Worm (Caenorhabditis elegans) whole organism, young adult: Measurements from ENCODE around the gene F36D4.4.
"Not testable (repeated sequence)": the region's sequence is repeated elsewhere in the genome, so short reads cannot be mapped to it uniquely, and the experiment has no call there.

ENCODE experiments used
- D2030.7 ChIP-seq: fragments of 200-800 bp; sonication (Bioruptor generic); IDR thresholded peaks from 2 replicates; pipeline ENCODE4 v1.3.6; 2022; ENCODE audit warnings: missing genetic modification reagents, missing genetic modification characterization, missing compliant biosample characterization
- Y53G8AR.9 ChIP-seq: fragments of 200-800 bp; sonication (Bioruptor generic); conservative IDR thresholded peaks from 2 replicates; pipeline ENCODE4 v1.3.6; 2022; ENCODE audit warnings: missing genetic modification reagents, missing genetic modification characterization, missing compliant biosample characterization
- Y67H2A.10 ChIP-seq: fragments of 200-800 bp; sonication (Bioruptor generic); conservative IDR thresholded peaks from 2 replicates; pipeline ENCODE4 v1.3.6; 2022; ENCODE audit warnings: missing genetic modification reagents, missing genetic modification characterization, missing compliant biosample characterization
- ZK185.1 ChIP-seq: sonication (generic microtip); optimal IDR thresholded peaks from 2 replicates; lab custom pipeline; 2016; ENCODE audit warnings: mild to moderate bottlenecking, missing genetic modification characterization, missing compliant biosample characterization; ENCODE audit not compliant: poor library complexity, severe bottlenecking
- aptf-3 ChIP-seq: fragments of 200-800 bp; sonication (Bioruptor generic); IDR thresholded peaks from 2 replicates; pipeline ENCODE4 v1.3.6; 2022; ENCODE audit warnings: missing genetic modification characterization, missing compliant biosample characterization
- atf-7 ChIP-seq: sonication (generic microtip); optimal IDR thresholded peaks from 2 replicates; lab custom pipeline; 2017; ENCODE audit warnings: mild to moderate bottlenecking, missing genetic modification characterization, missing compliant biosample characterization
- attf-6 ChIP-seq: fragments of 200-800 bp; sonication (Bioruptor generic); IDR thresholded peaks from 2 replicates; pipeline ENCODE4 v1.3.6; 2022; ENCODE audit warnings: missing genetic modification reagents, missing genetic modification characterization, missing compliant biosample characterization
- cebp-1 ChIP-seq, 2 experiments: fragments of 200-800 bp in 1 of 2; sonication (Bioruptor generic) in 1 of 2; sonication (generic microtip) in 1 of 2; IDR thresholded peaks in 1 of 2; optimal IDR thresholded peaks in 1 of 2; 2 replicates each; pipeline versions ENCODE4 v1.3.6 to Lab custom; 2017 to 2022; ENCODE audit warnings: missing compliant biosample characterization in 2 of 2, missing genetic modification characterization in 2 of 2, mild to moderate bottlenecking in 1 of 2, missing genetic modification reagents in 1 of 2, moderate library complexity in 1 of 2
- cebp-2 ChIP-seq: fragments of 200-800 bp; sonication (Bioruptor generic); IDR thresholded peaks from 2 replicates; pipeline ENCODE4 v1.3.6; 2022; ENCODE audit warnings: missing genetic modification characterization, missing compliant biosample characterization
- ceh-40 ChIP-seq: fragments of 200-800 bp; sonication (Bioruptor generic); IDR thresholded peaks from 2 replicates; pipeline ENCODE4 v1.3.6; 2022; ENCODE audit warnings: missing genetic modification characterization, missing compliant biosample characterization
- egl-18 ChIP-seq: fragments of 200-800 bp; sonication (Bioruptor generic); IDR thresholded peaks from 2 replicates; pipeline ENCODE4 v1.3.6; 2022; ENCODE audit warnings: missing genetic modification reagents, missing genetic modification characterization, missing compliant biosample characterization
- egrh-3 ChIP-seq: fragments of 200-800 bp; sonication (Bioruptor generic); IDR thresholded peaks from 2 replicates; pipeline ENCODE4 v1.3.6; 2022; ENCODE audit warnings: missing genetic modification reagents, missing genetic modification characterization, missing compliant biosample characterization
- ekl-4 ChIP-seq: fragments of 200-800 bp; sonication (Bioruptor generic); IDR thresholded peaks from 2 replicates; pipeline ENCODE4 v1.3.6; 2022; ENCODE audit warnings: missing genetic modification reagents, missing genetic modification characterization, missing compliant biosample characterization
- gei-17 ChIP-seq: fragments of 200-800 bp; sonication (Bioruptor generic); optimal IDR thresholded peaks from 2 replicates; lab custom pipeline; 2018; ENCODE audit warnings: mild to moderate bottlenecking, missing genetic modification characterization, missing compliant biosample characterization
- hlh-12 ChIP-seq: sonication (generic microtip); optimal IDR thresholded peaks from 2 replicates; lab custom pipeline; 2016; ENCODE audit warnings: missing genetic modification characterization, missing compliant biosample characterization
- hlh-26 ChIP-seq: fragments of 200-800 bp; sonication (Bioruptor generic); conservative IDR thresholded peaks from 2 replicates; pipeline ENCODE4 v1.3.6; 2022; ENCODE audit warnings: missing genetic modification reagents, missing genetic modification characterization, missing compliant biosample characterization
- hmg-20 ChIP-seq: fragments of 200-800 bp; sonication (Bioruptor generic); IDR thresholded peaks from 2 replicates; pipeline ENCODE4 v1.3.6; 2022; ENCODE audit warnings: missing genetic modification reagents, missing genetic modification characterization, missing compliant biosample characterization
- lag-1 ChIP-seq: fragments of 200-800 bp; sonication (Bioruptor generic); IDR thresholded peaks from 2 replicates; pipeline ENCODE4 v1.3.6; 2022; ENCODE audit warnings: missing genetic modification reagents, missing genetic modification characterization, missing compliant biosample characterization
- let-526 ChIP-seq: fragments of 200-800 bp; sonication (Bioruptor generic); IDR thresholded peaks from 2 replicates; pipeline ENCODE4 v1.3.6; 2022; ENCODE audit warnings: missing genetic modification reagents, missing genetic modification characterization, missing compliant biosample characterization
- lin-35 ChIP-seq, 3 experiments: fragments of 150-350 bp in 2 of 3; sonication (generic microtip) in 1 of 3; optimal IDR thresholded peaks; 2 replicates each; lab custom pipeline; 2014 to 2018; ENCODE audit warnings: missing biosample characterization in 3 of 3, missing genetic modification characterization in 3 of 3, missing genetic modification reagents in 3 of 3
- lsl-1 ChIP-seq: fragments of 200-800 bp; sonication (Bioruptor generic); optimal IDR thresholded peaks from 2 replicates; lab custom pipeline; 2018; ENCODE audit warnings: mild to moderate bottlenecking, missing genetic modification characterization, moderate library complexity, missing compliant biosample characterization
- madf-8 ChIP-seq: fragments of 200-800 bp; sonication (Bioruptor generic); conservative IDR thresholded peaks from 2 replicates; pipeline ENCODE4 v1.3.6; 2022; ENCODE audit warnings: missing genetic modification reagents, missing genetic modification characterization, missing compliant biosample characterization
- mcd-1 ChIP-seq: fragments of 200-800 bp; sonication (Bioruptor generic); IDR thresholded peaks from 2 replicates; pipeline ENCODE4 v1.3.6; 2022; ENCODE audit warnings: missing genetic modification reagents, missing genetic modification characterization, missing compliant biosample characterization
- mxl-1 ChIP-seq: sonication (generic microtip); optimal IDR thresholded peaks from 2 replicates; lab custom pipeline; 2016; ENCODE audit warnings: missing genetic modification characterization, missing compliant biosample characterization
- nfya-1 ChIP-seq: sonication (generic microtip); optimal IDR thresholded peaks from 2 replicates; lab custom pipeline; 2017; ENCODE audit warnings: antibody characterized with exemption, missing compliant biosample characterization, missing genetic modification characterization, borderline replicate concordance; ENCODE audit not compliant: insufficient read depth
- nfyb-1 ChIP-seq: fragments of 200-800 bp; sonication (Bioruptor generic); IDR thresholded peaks from 2 replicates; pipeline ENCODE4 v1.3.6; 2022; ENCODE audit warnings: missing genetic modification reagents, missing genetic modification characterization, missing compliant biosample characterization
- nhr-80 ChIP-seq: sonication (generic microtip); optimal IDR thresholded peaks from 2 replicates; lab custom pipeline; 2016; ENCODE audit warnings: missing genetic modification characterization, missing compliant biosample characterization
- nhr-90 ChIP-seq: sonication (generic microtip); optimal IDR thresholded peaks from 2 replicates; lab custom pipeline; 2016; ENCODE audit warnings: missing genotype, mild to moderate bottlenecking, missing genetic modification characterization, missing compliant biosample characterization
- rec-8 ChIP-seq, 2 experiments: sonication (generic microtip); optimal IDR thresholded peaks; 2 replicates each; lab custom pipeline; 2016; ENCODE audit warnings: mild to moderate bottlenecking in 2 of 2, missing genetic modification characterization in 2 of 2, missing genetic modification reagents in 2 of 2, missing genotype in 2 of 2, missing biosample characterization in 1 of 2, missing compliant biosample characterization in 1 of 2, moderate library complexity in 1 of 2
- sdz-38 ChIP-seq: sonication (generic microtip); optimal IDR thresholded peaks from 2 replicates; lab custom pipeline; 2016; ENCODE audit warnings: missing genotype, missing genetic modification characterization, missing compliant biosample characterization
- snpc-3.4 ChIP-seq: sonication (generic microtip); optimal IDR thresholded peaks from 2 replicates; lab custom pipeline; 2017; ENCODE audit warnings: missing genetic modification characterization, mild to moderate bottlenecking, missing compliant biosample characterization, antibody characterized with exemption, moderate library complexity, missing genotype, missing genetic modification reagents
- snpc-4 ChIP-seq, 5 experiments: fragments of 150-350 bp in 1 of 5; sonication (generic microtip) in 4 of 5; optimal IDR thresholded peaks; 2 replicates each; lab custom pipeline; 2014 to 2018; ENCODE audit warnings: missing genetic modification characterization in 5 of 5, missing biosample characterization in 3 of 5, antibody characterized with exemption in 2 of 5, mild to moderate bottlenecking in 2 of 5, missing compliant biosample characterization in 2 of 5, missing genotype in 2 of 5, moderate library complexity in 2 of 5, missing genetic modification reagents in 1 of 5
- somi-1 ChIP-seq: fragments of 200-800 bp; sonication (Bioruptor generic); optimal IDR thresholded peaks from 2 replicates; lab custom pipeline; 2018; ENCODE audit warnings: mild to moderate bottlenecking, missing genetic modification characterization, missing compliant biosample characterization
- tbp1 ChIP-seq: fragments of 200-800 bp; sonication (Bioruptor generic); optimal IDR thresholded peaks from 2 replicates; lab custom pipeline; 2018; ENCODE audit warnings: mild to moderate bottlenecking, missing genetic modification characterization, missing compliant biosample characterization
- tbx-9 ChIP-seq: sonication (generic microtip); optimal IDR thresholded peaks from 2 replicates; lab custom pipeline; 2016; ENCODE audit warnings: borderline replicate concordance, missing genetic modification characterization, inconsistent platforms, missing compliant biosample characterization
- unc-130 ChIP-seq: sonication (generic microtip); optimal IDR thresholded peaks from 2 replicates; lab custom pipeline; 2016; ENCODE audit warnings: missing genetic modification reagents, missing genetic modification characterization, missing compliant biosample characterization
- unc-62 ChIP-seq: fragments of 150-350 bp; optimal IDR thresholded peaks from 2 replicates; lab custom pipeline; 2014; ENCODE audit warnings: missing biosample characterization, missing genetic modification reagents, missing genetic modification characterization
- ztf-18 ChIP-seq: sonication (generic microtip); optimal IDR thresholded peaks from 2 replicates; lab custom pipeline; 2016; ENCODE audit warnings: missing genotype, mild to moderate bottlenecking, missing genetic modification characterization, missing compliant biosample characterization

Gene F36D4.4

ce11 chrV:9382538-9383328 lies 31.7 kb downstream of the F36D4.4 start (continued):
- TF ChIP-seq nhr-90: no peak
- peak; percentile 29 for TF ChIP-seq snpc-4 (GFP tag; optimal IDR thresholded peaks at IDR 0.05; lab: Kevin White, UChicago)
- TF ChIP-seq snpc-4 (tag; optimal IDR thresholded peaks at IDR 0.05; lab: Kevin White, UChicago): peak in 2 of 4 experiments; percentile 50 to 60
- no peak for TF ChIP-seq nhr-80
- TF ChIP-seq madf-8 (GFP tag; lab: Robert Waterston, UW): peak; percentile 100

- TF ChIP-seq cebp-1 (GFP tag; IDR thresholded peaks at IDR 0.05; lab: Robert Waterston, UW): peak; percentile 65; the same call in 1 of the 2 replicates
- peak; percentile 92 for TF ChIP-seq cebp-1 (tag; optimal IDR thresholded peaks at IDR 0.05; lab: Kevin White, UChicago)
- TF ChIP-seq lsl-1 (GFP tag; lab: Kevin White, UChicago): no peak
- TF ChIP-seq lag-1 (GFP tag; lab: Robert Waterston, UW): no peak
- TF ChIP-seq, all 124 proteins: peak for 1
These were observed 32.5 kb downstream of the F36D4.4 start, which contains the start of gene E02C12.12 for ce11 chrV:9381846-9382363. Gene E02C12.12, minus strand, starts transcription at chrV:9382313.

DNA sequence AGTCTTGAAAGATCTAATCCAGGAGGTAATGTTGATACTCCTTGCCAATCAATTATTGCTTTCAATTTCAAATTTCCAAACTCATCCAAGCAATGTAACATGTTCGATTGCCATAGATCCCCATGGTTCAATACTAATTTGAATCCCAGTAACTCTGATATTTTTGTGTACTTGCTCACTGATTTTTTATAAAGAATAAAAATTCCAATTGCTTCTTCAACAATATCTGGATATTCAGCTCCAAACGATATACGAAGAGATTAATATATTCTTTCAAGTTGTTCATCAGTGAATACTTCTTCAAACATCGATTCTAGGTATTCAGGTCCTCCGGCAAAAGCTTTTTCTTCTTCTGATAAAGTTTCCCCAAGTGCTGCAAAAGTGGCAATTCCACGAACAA lies 34.6 kb downstream of the F36D4.4 start, which contains the start of gene E02C12.11:
TSS of gene E02C12.11 (minus strand) at position 101 of the 400 bp plus-strand sequence.
- TF ChIP-seq somi-1; snpc-3.4 (tag; lab: Kevin White, UChicago); mxl-1 (tag; lab: Kevin White, UChicago): not testable (repeated sequence)

DNA sequence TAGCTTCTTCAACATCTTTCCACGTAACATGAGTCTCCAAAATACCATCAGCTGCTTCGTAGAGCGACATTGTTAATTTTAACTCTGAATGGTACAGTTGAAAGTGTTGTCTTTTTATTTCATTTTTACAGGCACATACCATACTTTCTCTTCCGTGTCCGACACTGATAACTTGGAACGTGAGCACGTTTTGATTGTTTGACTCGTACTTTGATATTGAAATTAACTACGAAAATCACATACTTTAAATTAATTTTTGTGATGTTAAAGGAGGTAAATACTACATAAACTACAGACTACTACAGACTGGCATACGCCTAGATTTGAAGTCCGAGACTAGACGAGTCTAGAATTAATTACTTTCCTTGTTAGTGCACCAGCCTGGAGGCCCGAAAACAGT lies 36.1 kb downstream of the F36D4.4 start, which contains the start of gene E02C12.10:
TSS of gene E02C12.10 (minus strand) at position 75 of the 400 bp plus-strand sequence.
- TF ChIP-seq atf-7 (tag; lab: Kevin White, UChicago): no peak
- no peak for TF ChIP-seq hlh-26 (GFP tag; lab: Robert Waterston, UW)
- no peak for TF ChIP-seq egrh-3 (GFP tag; lab: Robert Waterston, UW)
- TF ChIP-seq mcd-1 (GFP tag; lab: Robert Waterston, UW): no peak
- TF ChIP-seq Y53G8AR.9 (GFP tag; lab: Robert Waterston, UW): no peak
- TF ChIP-seq nfya-1 (tag; lab: Kevin White, UChicago): no peak
- no peak for TF ChIP-seq ekl-4 (GFP tag; lab: Robert Waterston, UW)
- TF ChIP-seq tbp1 (GFP tag; lab: Kevin White, UChicago): no peak
- no peak for TF ChIP-seq cebp-2 (GFP tag; lab: Robert Waterston, UW)
- no peak for TF ChIP-seq tbx-9
- no peak for TF ChIP-seq aptf-3 (GFP tag; lab: Robert Waterston, UW)
- no peak for TF ChIP-seq Y67H2A.10 (GFP tag; lab: Robert Waterston, UW)
- no peak for TF ChIP-seq let-526
- no peak for TF ChIP-seq unc-62 (GFP tag; lab: Kevin White, UChicago)
- no peak for TF ChIP-seq hmg-20
- TF ChIP-seq D2030.7 (GFP tag; lab: Robert Waterston, UW): no peak

DNA sequence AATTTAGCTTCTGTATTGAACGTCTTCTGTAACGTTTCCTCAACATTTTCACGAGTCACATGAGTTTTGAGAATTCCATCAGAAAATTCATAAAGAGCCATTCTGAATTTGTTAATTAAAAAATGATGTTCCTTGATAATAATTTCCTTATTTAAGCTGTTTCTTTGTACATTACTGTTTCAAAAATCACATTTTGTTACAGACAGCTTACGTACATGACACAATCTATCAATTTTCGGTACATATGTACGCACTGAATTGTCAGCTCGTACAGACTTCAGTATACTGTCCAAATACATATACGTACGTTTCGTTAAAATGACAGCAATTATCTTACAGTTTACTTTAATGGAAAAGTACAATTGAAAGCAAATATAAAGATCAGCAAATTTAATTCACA lies 38.0 kb downstream of the F36D4.4 start, which contains the start of gene E02C12.19:
TSS of gene E02C12.19 (minus strand) at position 101 of the 400 bp plus-strand sequence.
- TF ChIP-seq lin-35 (GFP tag; optimal IDR thresholded peaks at IDR 0.05; lab: Kevin White, UChicago) (no peak), sdz-38 (tag; lab: Kevin White, UChicago) (no peak), ceh-40 (GFP tag; lab: Robert Waterston, UW) (no peak), ZK185.1 (tag; lab: Kevin White, UChicago) (no peak), hlh-12 (tag; lab: Kevin White, UChicago) (no peak), rec-8 (tag; optimal IDR thresholded peaks at IDR 0.05; lab: Kevin White, UChicago) (no peak), attf-6 (GFP tag; lab: Robert Waterston, UW) (no peak), egrh-3 (GFP tag; lab: Robert Waterston, UW) (no peak), nfyb-1 (GFP tag; lab: Robert Waterston, UW) (no peak), egl-18 (GFP tag; lab: Robert Waterston, UW) (no peak), unc-130 (GFP tag; lab: Kevin White, UChicago) (no peak), hmg-20 (no peak), gei-17 (no peak), ztf-18 (tag; lab: Kevin White, UChicago) (no peak)
- TF ChIP-seq, all 124 proteins: peak for 0
